In genomic region chr3R:21869464-21870100, dm6 we compare ENCODE assay signal across 4 fruit fly cellular contexts.
TF ChIP-seq lines count a peak whose summit lies in the region.

TSS of gene CG31174 (minus strand) at chr3R:21869514.

- no peak for TF ChIP-seq CTCF in whole organism, embryonic (GFP tag; optimal IDR thresholded peaks at IDR 0.05; lab: Kevin White, UChicago)

TF ChIP-seq in whole organism, adult, 20 proteins besides CTCF, POLR2A, EP300 and RAD21:
- TF ChIP-seq kay (GFP tag; lab: Kevin White, UChicago; ENCODE audit: borderline replicate concordance) (peak; percentile 53), cnc (optimal IDR thresholded peaks at IDR 0.05; lab: Kevin White, UChicago) (no peak)

TF ChIP-seq in whole organism, embryonic, 481 proteins besides CTCF, POLR2A, EP300 and RAD21:
- TF ChIP-seq ci (GFP tag; IDR thresholded peaks at IDR 0.05; lab: Robert Waterston, UW) (peak; percentile 19; the same call in 1 of the 3 replicates), vnd (GFP tag; IDR thresholded peaks at IDR 0.05; lab: Robert Waterston, UW; ENCODE audit: partially characterized antibody) (0 out of 3 replicates have a peak, but pooled peaks have one; percentile 14), sug (tag; optimal IDR thresholded peaks at IDR 0.05; lab: Kevin White, UChicago) (peak; percentile 97), run (tag; optimal IDR thresholded peaks at IDR 0.05; lab: Kevin White, UChicago) (peak; percentile 38), CG6175 (GFP tag; IDR thresholded peaks at IDR 0.05; lab: Robert Waterston, UW) (peak; percentile 77), shn (GFP tag; optimal IDR thresholded peaks at IDR 0.05; lab: Kevin White, UChicago) (no peak), exex (tag; optimal IDR thresholded peaks at IDR 0.05; lab: Kevin White, UChicago) (peak; percentile 83), zen (tag; optimal IDR thresholded peaks at IDR 0.05; lab: Kevin White, UChicago) (no peak)

TF ChIP-seq in whole organism, prepupa, 60 proteins besides CTCF, POLR2A, EP300 and RAD21:
- TF ChIP-seq svp (GFP tag; lab: Kevin White, UChicago): peak; percentile 77
- TF ChIP-seq lz (GFP tag; optimal IDR thresholded peaks at IDR 0.05; lab: Kevin White, UChicago): no peak
- no peak for TF ChIP-seq CG10631 (GFP tag; optimal IDR thresholded peaks at IDR 0.05; lab: Kevin White, UChicago)
- TF ChIP-seq CG11902 (GFP tag; optimal IDR thresholded peaks at IDR 0.05; lab: Kevin White, UChicago): no peak

TF ChIP-seq in whole organism, wandering third instar larva, 38 proteins besides CTCF, POLR2A, EP300 and RAD21:
- TF ChIP-seq Rel (GFP tag; optimal IDR thresholded peaks at IDR 0.05; lab: Kevin White, UChicago) (no peak), Rel (tag; optimal IDR thresholded peaks at IDR 0.05; lab: Kevin White, UChicago) (peak; percentile 83), Dif (GFP tag; optimal IDR thresholded peaks at IDR 0.05; lab: Kevin White, UChicago; ENCODE audit: partially characterized antibody) (no peak), CG9705 (GFP tag; optimal IDR thresholded peaks at IDR 0.05; lab: Kevin White, UChicago) (no peak), jim (GFP tag; optimal IDR thresholded peaks at IDR 0.05; lab: Kevin White, UChicago) (no peak)
